Worm (Caenorhabditis elegans) whole organism, L1 larva: Measurements from ENCODE around the gene Y110A2AL.2.
A peak's percentile ranks its signal among the peaks of the same experiment; 100 is the strongest.

Source experiments
- C34B4.2 ChIP-seq: sonication (generic microtip); optimal IDR thresholded peaks from 2 replicates; lab custom pipeline; 2017; ENCODE audit warnings: mild to moderate bottlenecking, missing genetic modification characterization, missing compliant biosample characterization
- alr-1 ChIP-seq: fragments of 200-800 bp; sonication (Bioruptor generic); optimal IDR thresholded peaks from 2 replicates; lab custom pipeline; 2018; ENCODE audit warnings: borderline replicate concordance, mild to moderate bottlenecking, missing genetic modification characterization, missing compliant biosample characterization
- ceh-63 ChIP-seq: fragments of 200-800 bp; sonication (Bioruptor generic); optimal IDR thresholded peaks from 2 replicates; lab custom pipeline; 2018; ENCODE audit warnings: mild to moderate bottlenecking, missing genetic modification characterization, missing compliant biosample characterization
- ceh-8 ChIP-seq: fragments of 200-800 bp; sonication (Bioruptor generic); optimal IDR thresholded peaks from 2 replicates; lab custom pipeline; 2018; ENCODE audit warnings: mild to moderate bottlenecking, missing genetic modification characterization, moderate library complexity, missing compliant biosample characterization
- ceh-82 ChIP-seq, 3 experiments: fragments of 150-350 bp in 1 of 3; sonication (generic microtip) in 2 of 3; optimal IDR thresholded peaks; 2 replicates each; lab custom pipeline; 2014 to 2017; ENCODE audit warnings: missing biosample characterization in 3 of 3, missing genetic modification characterization in 3 of 3
- dpl-1 ChIP-seq, 3 experiments: fragments of 150-350 bp in 2 of 3; sonication (generic microtip) in 1 of 3; optimal IDR thresholded peaks; 2 replicates each; lab custom pipeline; 2014 to 2017; ENCODE audit warnings: missing biosample characterization in 3 of 3, missing genetic modification characterization in 3 of 3, missing genetic modification reagents in 3 of 3
- efl-1 ChIP-seq, 4 experiments: fragments of 150-350 bp; optimal IDR thresholded peaks in 3 of 4; peaks in 1 of 4; 1 replicate in 1 of 4; 2 replicates in 3 of 4; lab custom pipeline; 2014; ENCODE audit warnings: missing biosample characterization in 2 of 4, missing genetic modification characterization in 2 of 4, missing genetic modification reagents in 2 of 4
- efl-3 ChIP-seq: fragments of 200-800 bp; sonication (Bioruptor generic); optimal IDR thresholded peaks from 2 replicates; lab custom pipeline; 2018; ENCODE audit warnings: mild to moderate bottlenecking, missing genetic modification characterization, missing compliant biosample characterization
- egl-27 ChIP-seq, 2 experiments: fragments of 150-350 bp in 1 of 2; sonication (generic microtip); optimal IDR thresholded peaks; 3 replicates each; lab custom pipeline; 2017 to 2018; ENCODE audit warnings: missing biosample characterization in 2 of 2, missing genetic modification characterization in 2 of 2, missing genetic modification reagents in 2 of 2
- elt-3 ChIP-seq, 6 experiments: fragments of 150-350 bp in 1 of 6; sonication (generic microtip); optimal IDR thresholded peaks; 2 replicates each; lab custom pipeline; 2017 to 2018; ENCODE audit warnings: missing biosample characterization in 6 of 6, missing genetic modification characterization in 6 of 6, inconsistent platforms in 1 of 6
- fkh-10 ChIP-seq: sonication (generic microtip); optimal IDR thresholded peaks from 2 replicates; lab custom pipeline; 2017; ENCODE audit warnings: missing biosample characterization, missing genetic modification reagents, missing genetic modification characterization
- fos-1 ChIP-seq: fragments of 150-350 bp; optimal IDR thresholded peaks from 2 replicates; lab custom pipeline; 2014; ENCODE audit warnings: missing biosample characterization, missing genetic modification characterization
- grh-1 ChIP-seq: fragments of 200-800 bp; sonication (Bioruptor generic); IDR thresholded peaks from 2 replicates; pipeline ENCODE4 v1.3.6; 2022; ENCODE audit warnings: missing genetic modification reagents, missing genetic modification characterization, missing compliant biosample characterization
- hlh-4 ChIP-seq: sonication (generic microtip); optimal IDR thresholded peaks from 2 replicates; lab custom pipeline; 2016; ENCODE audit warnings: mild to moderate bottlenecking, missing genetic modification characterization, missing compliant biosample characterization
- hpl-2 ChIP-seq: fragments of 150-350 bp; optimal IDR thresholded peaks from 2 replicates; lab custom pipeline; 2014; ENCODE audit warnings: missing biosample characterization, missing genetic modification reagents, missing genetic modification characterization
- lin-13 ChIP-seq: fragments of 150-350 bp; optimal IDR thresholded peaks from 2 replicates; lab custom pipeline; 2014; ENCODE audit warnings: missing biosample characterization, missing genetic modification reagents, missing genetic modification characterization
- lin-14 ChIP-seq: fragments of 200-800 bp; sonication (Bioruptor generic); optimal IDR thresholded peaks from 2 replicates; lab custom pipeline; 2018; ENCODE audit warnings: mild to moderate bottlenecking, missing genetic modification characterization, moderate library complexity, missing compliant biosample characterization
- lin-35 ChIP-seq, 2 experiments: fragments of 150-350 bp; optimal IDR thresholded peaks; 2 replicates each; lab custom pipeline; 2014; ENCODE audit warnings: missing biosample characterization in 2 of 2, missing genetic modification characterization in 2 of 2, missing genetic modification reagents in 2 of 2
- lir-3 ChIP-seq: sonication (generic microtip); optimal IDR thresholded peaks from 2 replicates; lab custom pipeline; 2016; ENCODE audit warnings: mild to moderate bottlenecking, missing genetic modification characterization, moderate library complexity, missing compliant biosample characterization; ENCODE audit not compliant: poor library complexity
- lsy-2 ChIP-seq, 2 experiments: fragments of 150-350 bp; optimal IDR thresholded peaks; 2 replicates each; lab custom pipeline; 2014; ENCODE audit warnings: missing biosample characterization in 2 of 2, missing genetic modification characterization in 2 of 2
- mab-9 ChIP-seq: fragments of 200-800 bp; sonication (Bioruptor generic); IDR thresholded peaks from 2 replicates; pipeline ENCODE4 v1.3.6; 2022; ENCODE audit warnings: missing genetic modification reagents, missing genetic modification characterization, missing compliant biosample characterization
- mep-1 ChIP-seq: fragments of 150-350 bp; optimal IDR thresholded peaks from 2 replicates; lab custom pipeline; 2014; ENCODE audit warnings: missing biosample characterization, missing genetic modification characterization
- nhr-11 ChIP-seq: fragments of 150-350 bp; optimal IDR thresholded peaks from 2 replicates; lab custom pipeline; 2014; ENCODE audit warnings: missing biosample characterization, missing genetic modification characterization
- nhr-71 ChIP-seq: sonication (generic microtip); optimal IDR thresholded peaks from 2 replicates; lab custom pipeline; 2016; ENCODE audit warnings: mild to moderate bottlenecking, missing genetic modification characterization, moderate library complexity, missing compliant biosample characterization
- nhr-76 ChIP-seq: sonication (generic microtip); optimal IDR thresholded peaks from 2 replicates; lab custom pipeline; 2017; ENCODE audit warnings: missing biosample characterization, missing genetic modification characterization
- nhr-77 ChIP-seq: fragments of 150-350 bp; optimal IDR thresholded peaks from 2 replicates; lab custom pipeline; 2014; ENCODE audit warnings: missing biosample characterization, missing genetic modification characterization
- nhr-85 ChIP-seq: sonication (generic microtip); peaks from one replicate; lab custom pipeline; 2016; ENCODE audit warnings: missing genetic modification characterization, inconsistent platforms, missing compliant biosample characterization
- pqm-1 ChIP-seq: sonication (generic microtip); optimal IDR thresholded peaks from 3 replicates; lab custom pipeline; 2017; ENCODE audit warnings: missing biosample characterization, missing genetic modification characterization
- skn-1 ChIP-seq: fragments of 150-350 bp; optimal IDR thresholded peaks from 2 replicates; lab custom pipeline; 2014; ENCODE audit warnings: missing biosample characterization, missing genetic modification characterization
- unc-130 ChIP-seq: fragments of 150-350 bp; optimal IDR thresholded peaks from 2 replicates; lab custom pipeline; 2017; ENCODE audit warnings: missing biosample characterization, missing genetic modification characterization, inconsistent platforms
- ztf-11 ChIP-seq, 2 experiments: sonication (generic microtip); optimal IDR thresholded peaks; 2 replicates each; lab custom pipeline; 2016 to 2017; ENCODE audit warnings: missing genetic modification characterization in 2 of 2, missing biosample characterization in 1 of 2, missing compliant biosample characterization in 1 of 2

Gene Y110A2AL.2

ce11 chrII:2901158-2901557 lies 33.4 kb downstream of the Y110A2AL.2 start:
- TF ChIP-seq lir-3: no peak
- no peak for TF ChIP-seq pqm-1 (tag; lab: Kevin White, UChicago)
- no peak for TF ChIP-seq nhr-71 (tag; lab: Kevin White, UChicago)
- TF ChIP-seq nhr-11 (tag; lab: Kevin White, UChicago): no peak
- no peak for TF ChIP-seq C34B4.2 (tag; lab: Kevin White, UChicago)
- TF ChIP-seq lin-13 (GFP tag; lab: Kevin White, UChicago): no peak
- TF ChIP-seq lin-14 (GFP tag; lab: Kevin White, UChicago): no peak
- TF ChIP-seq dpl-1 (GFP tag; optimal IDR thresholded peaks at IDR 0.05; lab: Kevin White, UChicago): no peak
- no peak for TF ChIP-seq egl-27 (tag; optimal IDR thresholded peaks at IDR 0.05; lab: Kevin White, UChicago)

ce11 chrII:2903748-2904147 lies 35.9 kb downstream of the Y110A2AL.2 start:
- TF ChIP-seq ceh-8 (GFP tag; lab: Kevin White, UChicago) (peak; percentile 81), nhr-76 (no peak)
- TF ChIP-seq, all 84 proteins: peak for 1

ce11 chrII:2913505-2913904 lies 45.7 kb downstream of the Y110A2AL.2 start, which contains the start of gene ubc-15:
TSS of gene ubc-15 (minus strand) at chrII:2913605.
- TF ChIP-seq hlh-4 (tag; lab: Kevin White, UChicago) (no peak), nhr-77 (tag; lab: Kevin White, UChicago) (no peak), efl-3 (GFP tag; lab: Kevin White, UChicago) (no peak), hpl-2 (GFP tag; lab: Kevin White, UChicago) (no peak), C34B4.2 (tag; lab: Kevin White, UChicago) (no peak), mab-9 (no peak), unc-130 (no peak), ceh-8 (GFP tag; lab: Kevin White, UChicago) (no peak), elt-3 (tag; optimal IDR thresholded peaks at IDR 0.05; lab: Kevin White, UChicago) (no peak), skn-1 (no peak), nhr-11 (tag; lab: Kevin White, UChicago) (no peak), fkh-10 (GFP tag; lab: Kevin White, UChicago) (no peak), dpl-1 (GFP tag; optimal IDR thresholded peaks at IDR 0.05; lab: Kevin White, UChicago) (no peak), nhr-85 (tag; lab: Kevin White, UChicago) (no peak), alr-1 (tag; lab: Kevin White, UChicago) (no peak), fos-1 (tag; lab: Kevin White, UChicago) (no peak), grh-1 (GFP tag; lab: Robert Waterston, UW) (no peak), ztf-11 (tag; optimal IDR thresholded peaks at IDR 0.05; lab: Kevin White, UChicago) (no peak), ceh-63 (GFP tag; lab: Kevin White, UChicago) (no peak)

- TF ChIP-seq dpl-1 (GFP tag; optimal IDR thresholded peaks at IDR 0.05; lab: Kevin White, UChicago) (peak; percentile 49 to 83 (median 74)), efl-1 (optimal IDR thresholded peaks at IDR 0.05; lab: Kevin White, UChicago) (peak; percentile 37 to 81), efl-1 (GFP tag; optimal IDR thresholded peaks at IDR 0.05 in 1 of 2; lab: Kevin White, UChicago) (peak; percentile 82 to 98), nhr-85 (tag; lab: Kevin White, UChicago) (no peak), mep-1 (peak; percentile 1), pqm-1 (tag; lab: Kevin White, UChicago) (no peak), lin-35 (GFP tag; optimal IDR thresholded peaks at IDR 0.05; lab: Kevin White, UChicago) (peak; percentile 68 to 88), lsy-2 (tag; optimal IDR thresholded peaks at IDR 0.05; lab: Kevin White, UChicago) (peak in 1 of 2 experiments; percentile 13), ceh-82 (tag; optimal IDR thresholded peaks at IDR 0.05; lab: Kevin White, UChicago) (peak in 1 of 3 experiments; percentile 18)
Observed at ce11 chrII:2919074-2919857, 51.5 kb downstream of the Y110A2AL.2 start, which contains the start of the genes ncap-1 and Y110A2AR.1. TSS of gene ncap-1 (minus strand) at chrII:2919314. TSS of gene Y110A2AR.1 (plus strand) at chrII:2919710.
